Worm (Caenorhabditis elegans) whole organism, mixed stage, embryonic: ENCODE data around the gene efhc-1.

ENCODE experiments used
- ham-2 ChIP-seq: fragments of 200-800 bp; sonication (Bioruptor generic); optimal IDR thresholded peaks from 2 replicates; lab custom pipeline; 2018; ENCODE audit warnings: mild to moderate bottlenecking, missing genetic modification characterization, missing compliant biosample characterization
- lin-13 ChIP-seq: fragments of 150-350 bp; optimal IDR thresholded peaks from 2 replicates; lab custom pipeline; 2014; ENCODE audit warnings: missing biosample characterization, missing genetic modification characterization
- nhr-12 ChIP-seq: fragments of 150-350 bp; optimal IDR thresholded peaks from 2 replicates; lab custom pipeline; 2014; ENCODE audit warnings: missing biosample characterization, missing genetic modification characterization
- snpc-4 ChIP-seq: fragments of 150-350 bp; optimal IDR thresholded peaks from 2 replicates; lab custom pipeline; 2014; ENCODE audit warnings: missing biosample characterization, missing genetic modification characterization

DNA sequence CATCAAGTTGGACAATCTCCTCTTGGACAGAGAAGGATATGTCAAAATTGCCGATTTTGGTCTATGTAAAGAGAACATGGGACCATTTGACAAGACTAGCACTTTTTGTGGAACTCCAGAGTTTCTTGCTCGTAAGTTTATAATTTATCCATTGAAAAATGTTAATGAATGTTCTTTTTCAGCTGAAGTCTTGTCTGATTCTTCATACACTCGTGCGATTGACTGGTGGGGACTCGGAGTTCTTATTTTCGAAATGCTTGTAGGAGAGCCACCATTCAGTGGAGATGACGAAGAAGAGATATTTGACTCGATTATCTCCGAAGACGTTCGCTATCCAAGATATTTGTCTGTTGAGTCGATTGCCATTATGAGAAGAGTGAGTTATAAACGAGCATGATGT lies 42.9 kb downstream of the efhc-1 start:
- no peak for TF ChIP-seq snpc-4 (tag; lab: Kevin White, UChicago)
- no peak for TF ChIP-seq ham-2
- no peak for TF ChIP-seq lin-13 (tag; lab: Kevin White, UChicago)
- TF ChIP-seq nhr-12: no peak
